Worm (Caenorhabditis elegans) whole organism, young adult: Measurements from ENCODE around the gene ech-6.

ENCODE experiments used
- C06A6.2 ChIP-seq: fragments of 200-800 bp; sonication (Bioruptor generic); conservative IDR thresholded peaks from 2 replicates; pipeline ENCODE4 v1.3.6; 2022; ENCODE audit warnings: missing genetic modification characterization, missing compliant biosample characterization
- F22D6.2 ChIP-seq: sonication (generic microtip); optimal IDR thresholded peaks from 2 replicates; lab custom pipeline; 2016; ENCODE audit warnings: mild to moderate bottlenecking, missing genetic modification characterization, missing compliant biosample characterization
- K11D2.4 ChIP-seq: fragments of 200-800 bp; sonication (Bioruptor generic); IDR thresholded peaks from 2 replicates; pipeline ENCODE4 v1.3.6; 2022; ENCODE audit warnings: missing genetic modification reagents, missing genetic modification characterization, missing compliant biosample characterization
- T07F8.4 ChIP-seq: sonication (generic microtip); optimal IDR thresholded peaks from 2 replicates; lab custom pipeline; 2016; ENCODE audit warnings: mild to moderate bottlenecking, missing genetic modification characterization, moderate library complexity, missing compliant biosample characterization
- ceh-100 ChIP-seq: fragments of 200-800 bp; sonication (Bioruptor generic); IDR thresholded peaks from 2 replicates; pipeline ENCODE4 v1.3.6; 2022; ENCODE audit warnings: missing genetic modification reagents, missing genetic modification characterization, missing compliant biosample characterization
- dpl-1 ChIP-seq: fragments of 150-350 bp; optimal IDR thresholded peaks from 2 replicates; lab custom pipeline; 2014; ENCODE audit warnings: missing biosample characterization, missing genetic modification reagents, missing genetic modification characterization
- gei-17 ChIP-seq: fragments of 200-800 bp; sonication (Bioruptor generic); optimal IDR thresholded peaks from 2 replicates; lab custom pipeline; 2018; ENCODE audit warnings: mild to moderate bottlenecking, missing genetic modification characterization, missing compliant biosample characterization
- mes-4 ChIP-seq: sonication (generic microtip); optimal IDR thresholded peaks from 2 replicates; lab custom pipeline; 2016; ENCODE audit warnings: missing genotype, missing genetic modification characterization, missing compliant biosample characterization
- nfya-1 ChIP-seq: sonication (generic microtip); optimal IDR thresholded peaks from 2 replicates; lab custom pipeline; 2017; ENCODE audit warnings: antibody characterized with exemption, missing compliant biosample characterization, missing genetic modification characterization, borderline replicate concordance; ENCODE audit not compliant: insufficient read depth
- nhr-27 ChIP-seq: fragments of 200-800 bp; sonication (Bioruptor generic); optimal IDR thresholded peaks from 2 replicates; lab custom pipeline; 2018; ENCODE audit warnings: mild to moderate bottlenecking, missing genetic modification characterization, moderate library complexity, missing compliant biosample characterization
- pha-4 ChIP-seq: fragments of 150-350 bp; sonication (generic microtip); optimal IDR thresholded peaks from 2 replicates; lab custom pipeline; 2014; ENCODE audit warnings: missing biosample characterization, missing genetic modification reagents, missing genetic modification characterization
- sdz-38 ChIP-seq: sonication (generic microtip); optimal IDR thresholded peaks from 2 replicates; lab custom pipeline; 2016; ENCODE audit warnings: missing genotype, missing genetic modification characterization, missing compliant biosample characterization
- tlf-1 ChIP-seq: fragments of 200-800 bp; sonication (Bioruptor generic); optimal IDR thresholded peaks from 2 replicates; lab custom pipeline; 2018; ENCODE audit warnings: mild to moderate bottlenecking, missing genetic modification characterization, missing compliant biosample characterization

DNA sequence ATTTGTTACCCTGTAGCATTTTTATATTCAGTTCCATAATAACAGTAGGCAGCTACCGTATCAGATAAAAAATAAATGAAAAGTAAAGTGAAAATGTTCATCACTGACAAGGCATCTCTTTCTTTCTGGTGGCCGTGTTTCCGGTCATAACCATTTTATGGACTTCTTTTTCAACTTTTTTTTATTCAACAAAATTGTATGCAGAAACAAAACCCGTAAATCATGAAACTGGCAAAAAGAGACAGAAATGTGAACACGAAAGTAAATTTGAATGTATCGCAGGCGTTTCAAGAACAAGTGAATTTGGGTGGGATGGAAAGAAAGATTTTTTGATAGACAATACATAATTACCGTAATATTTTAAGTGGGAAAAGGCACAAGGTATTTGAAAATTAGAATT, 27.6 kb downstream of the ech-6 start, which contains the start of gene clec-162:
- TF ChIP-seq C06A6.2 (GFP tag; lab: Robert Waterston, UW) (no peak), F22D6.2 (tag; lab: Kevin White, UChicago) (no peak), dpl-1 (GFP tag; lab: Kevin White, UChicago) (no peak), K11D2.4 (GFP tag; lab: Robert Waterston, UW) (no peak), nfya-1 (tag; lab: Kevin White, UChicago) (no peak), pha-4 (tag; lab: Kevin White, UChicago) (no peak), T07F8.4 (tag; lab: Kevin White, UChicago) (no peak), nhr-27 (tag; lab: Kevin White, UChicago) (no peak), gei-17 (GFP tag; lab: Kevin White, UChicago) (no peak), tlf-1 (GFP tag; lab: Kevin White, UChicago) (no peak), ceh-100 (GFP tag; lab: Robert Waterston, UW) (no peak), mes-4 (tag; lab: Kevin White, UChicago) (no peak), sdz-38 (tag; lab: Kevin White, UChicago) (no peak)
